Fruit fly (Drosophila melanogaster): ENCODE data around the gene CG10068.

dm6 chr3R:7079718-7080117 is 48.1 kb downstream of the CG10068 start:
- TF ChIP-seq EcR (GFP tag; optimal IDR thresholded peaks at IDR 0.05): no peak
- TF ChIP-seq CG8478 (optimal IDR thresholded peaks at IDR 0.05): no peak
- TF ChIP-seq usp (GFP tag; optimal IDR thresholded peaks at IDR 0.05): no peak
- TF ChIP-seq Dll (optimal IDR thresholded peaks at IDR 0.05): no peak
- no peak for TF ChIP-seq psq (optimal IDR thresholded peaks at IDR 0.05)
- TF ChIP-seq pan (optimal IDR thresholded peaks at IDR 0.05): no peak
